Worm (Caenorhabditis elegans) whole organism, L4 larva: ENCODE results near the gene F01F1.11.

Experiments
- T20F7.1 ChIP-seq: fragments of 200-800 bp; sonication (Bioruptor generic); optimal IDR thresholded peaks from 2 replicates; lab custom pipeline; 2018; ENCODE audit warnings: mild to moderate bottlenecking, missing genetic modification characterization, missing compliant biosample characterization
- Y75B8A.6 ChIP-seq: fragments of 200-800 bp; sonication (Bioruptor generic); IDR thresholded peaks from 2 replicates; pipeline ENCODE4 v1.3.6; 2022; ENCODE audit warnings: missing genetic modification reagents, missing genetic modification characterization, missing compliant biosample characterization
- ZK546.5 ChIP-seq, 2 experiments: sonication (generic microtip); optimal IDR thresholded peaks; 2 replicates each; lab custom pipeline; 2017; ENCODE audit warnings: missing biosample characterization in 2 of 2, missing genetic modification characterization in 2 of 2
- pqm-1 ChIP-seq: sonication (generic microtip); optimal IDR thresholded peaks from 2 replicates; lab custom pipeline; 2017; ENCODE audit warnings: missing biosample characterization, missing genetic modification characterization
- saeg-2 ChIP-seq: fragments of 200-800 bp; sonication (Bioruptor generic); IDR thresholded peaks from 2 replicates; pipeline ENCODE4 v1.3.6; 2022; ENCODE audit warnings: missing genetic modification reagents, missing genetic modification characterization, missing compliant biosample characterization
- spr-1 ChIP-seq: sonication (generic microtip); optimal IDR thresholded peaks from 2 replicates; lab custom pipeline; 2016; ENCODE audit warnings: mild to moderate bottlenecking, missing genetic modification characterization, missing compliant biosample characterization
- tra-1 ChIP-seq: fragments of 200-800 bp; sonication (Bioruptor generic); IDR thresholded peaks from 2 replicates; pipeline ENCODE4 v1.3.6; 2022; ENCODE audit warnings: missing genetic modification reagents, missing genetic modification characterization, missing compliant biosample characterization
- unc-39 ChIP-seq: sonication (generic microtip); optimal IDR thresholded peaks from 2 replicates; lab custom pipeline; 2017; ENCODE audit warnings: missing biosample characterization, missing genetic modification characterization
- unc-62 ChIP-seq, 3 experiments: fragments of 150-350 bp in 1 of 3; sonication (generic microtip); optimal IDR thresholded peaks in 2 of 3; peaks in 1 of 3; 1 replicate in 1 of 3; 2 replicates in 2 of 3; lab custom pipeline; 2014 to 2017; ENCODE audit warnings: missing biosample characterization in 3 of 3, missing genetic modification characterization in 3 of 3, missing genetic modification reagents in 3 of 3, missing genotype in 1 of 3
- vab-7 ChIP-seq: fragments of 200-800 bp; sonication (Bioruptor generic); IDR thresholded peaks from 2 replicates; pipeline ENCODE4 v1.3.6; 2022; ENCODE audit warnings: missing genetic modification reagents, missing genetic modification characterization, missing compliant biosample characterization

The F01F1.11 gene

ce11 chrIII:5823617-5824016, 48.1 kb downstream of the F01F1.11 start, which contains the start of gene R12B2.8 (continued):
- no peak for TF ChIP-seq spr-1 (tag; lab: Kevin White, UChicago)
- TF ChIP-seq Y75B8A.6: no peak
- TF ChIP-seq pqm-1 (tag; lab: Kevin White, UChicago): no peak
- no peak for TF ChIP-seq vab-7 (GFP tag; lab: Robert Waterston, UW)
- TF ChIP-seq, all 104 proteins: peak for 0

DNA sequence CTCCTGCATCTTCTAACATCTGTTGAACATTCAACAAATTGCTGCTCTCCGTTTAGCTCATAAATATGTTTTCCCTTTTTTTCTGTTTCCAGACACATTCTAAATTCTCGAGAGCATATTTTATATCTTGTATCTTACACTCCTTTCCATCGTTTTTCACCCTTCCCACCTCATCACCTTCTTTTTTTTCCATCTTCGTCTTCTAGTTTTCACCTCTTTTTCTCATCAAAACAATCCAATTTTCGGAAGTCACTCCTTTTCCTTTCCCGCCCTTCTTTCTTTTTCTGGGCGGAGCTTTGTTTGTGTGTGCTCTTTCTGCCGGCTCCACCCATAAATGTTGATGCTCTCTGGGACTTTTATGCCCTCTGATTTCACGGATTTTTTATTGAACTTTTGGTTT, 48.9 kb downstream of the F01F1.11 start:
- TF ChIP-seq pqm-1 (tag; lab: Kevin White, UChicago): no peak
- no peak for TF ChIP-seq unc-39 (tag; lab: Kevin White, UChicago)
- no peak for TF ChIP-seq unc-62 (GFP tag; optimal IDR thresholded peaks at IDR 0.05 in 1 of 2; lab: Kevin White, UChicago)
- no peak for TF ChIP-seq unc-62 (tag; optimal IDR thresholded peaks at IDR 0.05; lab: Kevin White, UChicago)
- no peak for TF ChIP-seq vab-7 (GFP tag; lab: Robert Waterston, UW)
- no peak for TF ChIP-seq Y75B8A.6
- no peak for TF ChIP-seq tra-1 (GFP tag; lab: Robert Waterston, UW)
- TF ChIP-seq ZK546.5 (tag; optimal IDR thresholded peaks at IDR 0.05; lab: Kevin White, UChicago): no peak
- no peak for TF ChIP-seq saeg-2 (GFP tag; lab: Robert Waterston, UW)
- no peak for TF ChIP-seq T20F7.1 (GFP tag; lab: Kevin White, UChicago)
- TF ChIP-seq, all 104 proteins: peak for 0
